Worm (Caenorhabditis elegans): ENCODE measurements around the gene srh-252.
"Not testable (repeated sequence)": the region's sequence is repeated elsewhere in the genome, so short reads cannot be mapped to it uniquely, and the experiment has no call there.

ce11 chrV:17264855-17265254, 41.6 kb upstream of the srh-252 start, which contains the start of gene K10G4.3:
- not testable (repeated sequence) for TF ChIP-seq ama-1 (optimal IDR thresholded peaks at IDR 0.05); ama-1 (GFP tag; optimal IDR thresholded peaks at IDR 0.05); T26A5.8 (tag; optimal IDR thresholded peaks at IDR 0.05); bed-1 (GFP tag; IDR thresholded peaks at IDR 0.05); let-607 (tag; optimal IDR thresholded peaks at IDR 0.05); rpc-1 (optimal IDR thresholded peaks at IDR 0.05); rpc-1 (tag; optimal IDR thresholded peaks at IDR 0.05); nfya-1 (tag; optimal IDR thresholded peaks at IDR 0.05; ENCODE audit: borderline replicate concordance, insufficient read depth); efl-1 (GFP tag; optimal IDR thresholded peaks at IDR 0.05); F22D6.2 (tag; optimal IDR thresholded peaks at IDR 0.05)
